Fruit fly (Drosophila melanogaster) whole organism, embryonic: Measurements from ENCODE around the gene CG6749.

Experiments used
- ATbp ChIP-seq: fragments of 200-800 bp; sonication (Bioruptor generic); optimal IDR thresholded peaks from 2 replicates; lab custom pipeline; 2017; ENCODE audit warnings: missing biosample characterization, mild to moderate bottlenecking, missing genetic modification characterization, missing genetic modification reagents
- Aef1 ChIP-seq: fragments of 200-800 bp; sonication (Bioruptor generic); IDR thresholded peaks from 3 replicates; pipeline ENCODE4 v1.3.6; 2022; ENCODE audit warnings: missing biosample characterization, missing genetic modification characterization
- BEAF-32 ChIP-seq: fragments of 200-800 bp; sonication (Bioruptor generic); optimal IDR thresholded peaks from 3 replicates; lab custom pipeline; 2017; ENCODE audit warnings: missing biosample characterization, missing genetic modification characterization, mild to moderate bottlenecking, moderate library complexity, missing genetic modification reagents
- Bdp1 ChIP-seq: fragments of 200-800 bp; sonication (Bioruptor generic); optimal IDR thresholded peaks from 3 replicates; lab custom pipeline; 2016; ENCODE audit warnings: missing biosample characterization, missing genetic modification characterization
- CG10267 ChIP-seq: fragments of 200-800 bp; sonication (Bioruptor generic); optimal IDR thresholded peaks from 2 replicates; lab custom pipeline; 2018; ENCODE audit warnings: missing biosample characterization, mild to moderate bottlenecking, missing genetic modification characterization, moderate library complexity
- CG11093 ChIP-seq: fragments of 200-800 bp; sonication (Bioruptor generic); IDR thresholded peaks from 3 replicates; pipeline ENCODE4 v1.3.6; 2022; ENCODE audit warnings: missing biosample characterization, missing genetic modification characterization
- CG11560 ChIP-seq: fragments of 200-800 bp; sonication (Bioruptor generic); IDR thresholded peaks from 3 replicates; pipeline ENCODE4 v1.3.6; 2022; ENCODE audit warnings: missing biosample characterization, missing genetic modification characterization
- CG14014 ChIP-seq: fragments of 200-800 bp; sonication (Bioruptor generic); IDR thresholded peaks from 2 replicates; pipeline ENCODE4 v1.3.6; 2022; ENCODE audit warnings: missing biosample characterization, missing genetic modification characterization
- CG14860 ChIP-seq: fragments of 200-800 bp; sonication (Bioruptor generic); IDR thresholded peaks from 3 replicates; pipeline ENCODE4 v1.3.6; 2022; ENCODE audit warnings: missing biosample characterization, missing genetic modification characterization; ENCODE audit not compliant: partially characterized antibody
- CG15269 ChIP-seq: fragments of 200-800 bp; sonication (Bioruptor generic); optimal IDR thresholded peaks from 2 replicates; lab custom pipeline; 2018; ENCODE audit warnings: missing biosample characterization, mild to moderate bottlenecking, missing genetic modification characterization, moderate library complexity
- CG15514 ChIP-seq: fragments of 200-800 bp; sonication (Bioruptor generic); optimal IDR thresholded peaks from 3 replicates; lab custom pipeline; 2017; ENCODE audit warnings: missing biosample characterization, missing genetic modification characterization, mild to moderate bottlenecking, moderate library complexity, missing genetic modification reagents
- CG16813 ChIP-seq: fragments of 200-800 bp; sonication (Bioruptor generic); IDR thresholded peaks from 3 replicates; pipeline ENCODE4 v1.3.6; 2022; ENCODE audit warnings: missing biosample characterization, missing genetic modification characterization; ENCODE audit not compliant: partially characterized antibody
- CG16863 ChIP-seq: fragments of 200-800 bp; sonication (Bioruptor generic); optimal IDR thresholded peaks from 3 replicates; lab custom pipeline; 2016; ENCODE audit warnings: missing biosample characterization, missing genetic modification characterization
- CG17829 ChIP-seq: fragments of 200-800 bp; optimal IDR thresholded peaks from 2 replicates; lab custom pipeline; 2019; ENCODE audit warnings: missing biosample characterization, mild to moderate bottlenecking, missing genetic modification characterization, moderate library complexity
- CG2199 ChIP-seq: fragments of 200-800 bp; sonication (Bioruptor generic); IDR thresholded peaks from 3 replicates; pipeline ENCODE4 v1.3.6; 2022; ENCODE audit warnings: missing biosample characterization, missing genetic modification characterization
- CG31224 ChIP-seq: fragments of 200-800 bp; sonication (Bioruptor generic); IDR thresholded peaks from 2 replicates; pipeline ENCODE4 v1.3.6; 2022; ENCODE audit warnings: missing biosample characterization, missing genetic modification characterization
- CG34422 ChIP-seq: fragments of 200-800 bp; sonication (Bioruptor generic); IDR thresholded peaks from 3 replicates; pipeline ENCODE4 v1.3.6; 2022; ENCODE audit warnings: missing biosample characterization, missing genetic modification characterization
- CG4404 ChIP-seq: fragments of 200-800 bp; sonication (Bioruptor generic); IDR thresholded peaks from 2 replicates; pipeline ENCODE4 v1.3.6; 2022; ENCODE audit warnings: missing biosample characterization, missing genetic modification characterization
- CG5245 ChIP-seq: fragments of 200-800 bp; sonication (Bioruptor generic); optimal IDR thresholded peaks from 3 replicates; lab custom pipeline; 2016; ENCODE audit warnings: missing biosample characterization, missing genetic modification characterization
- CG6689 ChIP-seq: fragments of 200-800 bp; sonication (Bioruptor generic); IDR thresholded peaks from 2 replicates; pipeline ENCODE4 v1.3.6; 2022; ENCODE audit warnings: missing biosample characterization, missing genetic modification characterization
- CG7556 ChIP-seq: fragments of 200-800 bp; sonication (Bioruptor generic); optimal IDR thresholded peaks from 2 replicates; lab custom pipeline; 2017; ENCODE audit warnings: missing biosample characterization, mild to moderate bottlenecking, missing genetic modification characterization
- CG7839 ChIP-seq: fragments of 200-800 bp; sonication (Bioruptor generic); optimal IDR thresholded peaks from 3 replicates; lab custom pipeline; 2018; ENCODE audit warnings: missing biosample characterization, mild to moderate bottlenecking, missing genetic modification characterization, moderate library complexity
- CTCF ChIP-seq: fragments of 200-800 bp; sonication (Bioruptor generic); optimal IDR thresholded peaks from 2 replicates; lab custom pipeline; 2017; ENCODE audit warnings: missing biosample characterization, mild to moderate bottlenecking, missing genetic modification characterization, moderate library complexity
- CkIIα-i1 ChIP-seq: fragments of 200-800 bp; sonication (Bioruptor generic); IDR thresholded peaks from 2 replicates; pipeline ENCODE4 v1.3.6; 2022; ENCODE audit warnings: missing biosample characterization, missing genetic modification characterization
- Doc3 ChIP-seq: fragments of 200-800 bp; sonication (Bioruptor generic); IDR thresholded peaks from 3 replicates; pipeline ENCODE4 v1.3.6; 2022; ENCODE audit warnings: missing biosample characterization, missing genetic modification characterization; ENCODE audit not compliant: partially characterized antibody
- Elba2 ChIP-seq: fragments of 200-800 bp; sonication (Bioruptor generic); optimal IDR thresholded peaks from 3 replicates; lab custom pipeline; 2016; ENCODE audit warnings: missing biosample characterization, missing genetic modification characterization
- HLH4C ChIP-seq: fragments of 200-800 bp; sonication (Bioruptor generic); IDR thresholded peaks from 3 replicates; pipeline ENCODE4 v1.3.6; 2022; ENCODE audit warnings: missing biosample characterization, missing genetic modification characterization; ENCODE audit not compliant: partially characterized antibody
- Lpt ChIP-seq: fragments of >200 bp; optimal IDR thresholded peaks from 2 replicates; lab custom pipeline; 2018; ENCODE audit warnings: missing biosample characterization, missing genetic modification characterization
- Myb ChIP-seq: fragments of 200-800 bp; sonication (Bioruptor generic); optimal IDR thresholded peaks from 2 replicates; lab custom pipeline; 2016; ENCODE audit warnings: missing biosample characterization, missing genetic modification characterization
- Nf-YC ChIP-seq: fragments of 200-800 bp; optimal IDR thresholded peaks from 3 replicates; lab custom pipeline; 2019; ENCODE audit warnings: missing biosample characterization, mild to moderate bottlenecking, missing genetic modification characterization, moderate library complexity
- Sry-β ChIP-seq: fragments of 200-800 bp; sonication (Bioruptor generic); optimal IDR thresholded peaks from 2 replicates; lab custom pipeline; 2018; ENCODE audit warnings: missing biosample characterization, mild to moderate bottlenecking, missing genetic modification characterization, moderate library complexity
- ab ChIP-seq: fragments of 200-800 bp; sonication (Bioruptor generic); optimal IDR thresholded peaks from 2 replicates; lab custom pipeline; 2016; ENCODE audit warnings: missing biosample characterization, missing genetic modification characterization
- amos ChIP-seq: fragments of 200-800 bp; sonication (Bioruptor generic); IDR thresholded peaks from 2 replicates; pipeline ENCODE4 v1.3.6; 2022; ENCODE audit warnings: missing biosample characterization, missing genetic modification characterization; ENCODE audit not compliant: partially characterized antibody
- ato ChIP-seq: fragments of 200-800 bp; sonication (Bioruptor generic); IDR thresholded peaks from 2 replicates; pipeline ENCODE4 v1.3.6; 2022; ENCODE audit warnings: missing biosample characterization, missing genetic modification characterization; ENCODE audit not compliant: partially characterized antibody
- bsh ChIP-seq, 2 experiments: fragments of 200-800 bp; sonication (Bioruptor generic); optimal IDR thresholded peaks; 2 replicates each; lab custom pipeline; 2017 to 2018; ENCODE audit warnings: mild to moderate bottlenecking in 2 of 2, missing biosample characterization in 2 of 2, missing genetic modification characterization in 2 of 2, moderate library complexity in 1 of 2
- cato ChIP-seq: fragments of 200-800 bp; sonication (Bioruptor generic); optimal IDR thresholded peaks from 2 replicates; lab custom pipeline; 2016; ENCODE audit warnings: missing biosample characterization, missing genetic modification characterization, borderline replicate concordance
- esg ChIP-seq: fragments of 200-800 bp; sonication (Bioruptor generic); conservative IDR thresholded peaks from 2 replicates; pipeline ENCODE4 v1.3.6; 2022; ENCODE audit warnings: missing biosample characterization, missing genetic modification characterization
- gce ChIP-seq: fragments of 200-800 bp; sonication (Bioruptor generic); IDR thresholded peaks from 3 replicates; pipeline ENCODE4 v1.3.6; 2022; ENCODE audit warnings: missing biosample characterization, missing genetic modification characterization
- hb ChIP-seq: fragments of 200-800 bp; sonication (Bioruptor generic); IDR thresholded peaks from 3 replicates; pipeline ENCODE4 v1.3.6; 2022; ENCODE audit warnings: missing biosample characterization, missing genetic modification characterization; ENCODE audit not compliant: partially characterized antibody
- insv ChIP-seq, 2 experiments: fragments of 200-800 bp; sonication (Bioruptor generic); optimal IDR thresholded peaks; 3 replicates each; lab custom pipeline; 2016 to 2018; ENCODE audit warnings: missing biosample characterization in 2 of 2, missing genetic modification characterization in 2 of 2
- jigr1 ChIP-seq: fragments of 200-800 bp; sonication (Bioruptor generic); IDR thresholded peaks from 3 replicates; pipeline ENCODE4 v1.3.6; 2022; ENCODE audit warnings: missing biosample characterization, missing genetic modification characterization
- phol ChIP-seq: fragments of 200-800 bp; sonication (Bioruptor generic); optimal IDR thresholded peaks from 3 replicates; lab custom pipeline; 2018; ENCODE audit warnings: missing biosample characterization, mild to moderate bottlenecking, missing genetic modification characterization, moderate library complexity
- ranshi ChIP-seq: fragments of 200-800 bp; sonication (Bioruptor generic); IDR thresholded peaks from 2 replicates; pipeline ENCODE4 v1.3.6; 2022; ENCODE audit warnings: missing biosample characterization, missing genetic modification characterization
- repo ChIP-seq: fragments of 200-800 bp; sonication (Bioruptor generic); optimal IDR thresholded peaks from 2 replicates; lab custom pipeline; 2016; ENCODE audit warnings: missing biosample characterization, missing genetic modification characterization
- schlank ChIP-seq: fragments of 200-800 bp; sonication (Bioruptor generic); optimal IDR thresholded peaks from 2 replicates; lab custom pipeline; 2018; ENCODE audit warnings: missing biosample characterization, mild to moderate bottlenecking, missing genetic modification characterization
- sd ChIP-seq: fragments of 200-800 bp; sonication (Bioruptor generic); optimal IDR thresholded peaks from 3 replicates; lab custom pipeline; 2018; ENCODE audit warnings: missing biosample characterization, mild to moderate bottlenecking, missing genetic modification characterization, moderate library complexity
- sens ChIP-seq: fragments of 200-800 bp; sonication (Bioruptor generic); peaks from one replicate; lab custom pipeline; 2016; ENCODE audit warnings: missing biosample characterization, missing genetic modification characterization
- sim ChIP-seq: fragments of 200-800 bp; sonication (Bioruptor generic); IDR thresholded peaks from 2 replicates; pipeline ENCODE4 v1.3.6; 2022; ENCODE audit warnings: missing biosample characterization, missing genetic modification characterization
- sna ChIP-seq: fragments of 200-800 bp; sonication (Bioruptor generic); IDR thresholded peaks from 2 replicates; pipeline ENCODE4 v1.3.6; 2022; ENCODE audit warnings: missing biosample characterization, missing genetic modification characterization; ENCODE audit not compliant: partially characterized antibody
- zen ChIP-seq: fragments of 200-800 bp; sonication (Bioruptor generic); optimal IDR thresholded peaks from 3 replicates; lab custom pipeline; 2018; ENCODE audit warnings: missing biosample characterization, mild to moderate bottlenecking, missing genetic modification characterization, moderate library complexity

Gene CG6749

DNA sequence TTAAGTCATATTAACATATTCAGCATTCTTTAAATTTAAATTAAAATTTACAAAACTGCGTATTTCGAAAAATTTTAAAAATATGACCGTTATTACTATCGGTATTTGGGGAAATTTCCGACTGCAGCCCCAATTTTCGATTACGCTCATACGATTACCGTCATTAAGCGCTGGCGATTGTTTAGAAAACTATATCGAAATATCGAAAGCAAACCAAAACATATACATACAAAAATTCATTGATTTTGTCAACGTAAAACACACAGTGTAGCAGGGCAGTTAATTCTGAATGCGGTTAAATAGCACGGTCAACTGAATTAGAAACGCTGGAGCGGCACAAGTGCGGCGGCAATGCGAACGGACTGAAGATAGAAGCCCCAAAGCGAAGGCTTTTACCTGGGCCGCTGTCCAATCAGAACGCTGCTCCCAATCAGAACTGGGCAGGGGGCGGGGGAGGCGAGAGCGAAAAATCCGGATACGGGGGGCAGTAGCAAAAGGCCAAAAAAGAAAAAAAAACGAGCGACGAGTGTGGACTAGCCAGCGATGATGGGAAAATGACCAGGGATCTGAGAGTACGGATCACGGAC is 29.4 kb downstream of the CG6749 start, which contains the start of gene CG16711 (continued):
- TF ChIP-seq Lpt (GFP tag; lab: Kevin White, UChicago), result no peak
- TF ChIP-seq CG4404, result no peak
- TF ChIP-seq CG14014 (GFP tag; lab: Robert Waterston, UW), result no peak
- TF ChIP-seq esg (GFP tag; lab: Robert Waterston, UW), result no peak
- TF ChIP-seq CG7556 (GFP tag; lab: Kevin White, UChicago), result no peak
- no peak for TF ChIP-seq ATbp
- TF ChIP-seq CTCF (GFP tag; lab: Kevin White, UChicago), result no peak
- no peak for TF ChIP-seq cato (GFP tag; lab: Kevin White, UChicago)
- no peak for TF ChIP-seq CG16863
- no peak for TF ChIP-seq sim
- peak; percentile 86 for TF ChIP-seq sens (GFP tag; lab: Kevin White, UChicago)
- no peak for TF ChIP-seq Aef1
- TF ChIP-seq Nf-YC, result peak; percentile 97
- no peak for TF ChIP-seq CG11093 (GFP tag; lab: Robert Waterston, UW)
- no peak for TF ChIP-seq jigr1 (GFP tag; lab: Robert Waterston, UW)
- peak; percentile 90 for TF ChIP-seq sna (GFP tag; lab: Robert Waterston, UW)
- TF ChIP-seq Bdp1 (GFP tag; lab: Kevin White, UChicago), result no peak
- TF ChIP-seq CG6689 (GFP tag; lab: Robert Waterston, UW), result no peak
- no peak for TF ChIP-seq CG5245 (GFP tag; lab: Kevin White, UChicago)
- peak; percentile 17 for TF ChIP-seq CG17829 (tag; lab: Kevin White, UChicago)
- TF ChIP-seq CG34422 (GFP tag; lab: Robert Waterston, UW), result 0 out of 3 replicates have a peak, but pooled peaks have one; percentile 24
- peak; percentile 93 for TF ChIP-seq hb
- TF ChIP-seq HLH4C (GFP tag; lab: Robert Waterston, UW), result peak; percentile 96
- no peak for TF ChIP-seq CG31224 (GFP tag; lab: Robert Waterston, UW)
- no peak for TF ChIP-seq Sry-β
- peak; percentile 93 for TF ChIP-seq ato
- TF ChIP-seq phol (tag; lab: Kevin White, UChicago), result peak; percentile 11
- TF ChIP-seq sd (tag; lab: Kevin White, UChicago), result no peak
- TF ChIP-seq Elba2 (GFP tag; lab: Kevin White, UChicago), result peak; percentile 40
- peak; percentile 87 for TF ChIP-seq CG16813 (GFP tag; lab: Robert Waterston, UW)
- TF ChIP-seq CG2199 (GFP tag; lab: Robert Waterston, UW), result no peak
- no peak for TF ChIP-seq CkIIα-i1 (GFP tag; lab: Robert Waterston, UW)
- TF ChIP-seq Doc3 (GFP tag; lab: Robert Waterston, UW), result peak; percentile 89
- peak; percentile 87 for TF ChIP-seq BEAF-32 (GFP tag; lab: Kevin White, UChicago)
- peak; percentile 90 for TF ChIP-seq CG14860 (GFP tag; lab: Robert Waterston, UW)
- TF ChIP-seq CG15514 (GFP tag; lab: Kevin White, UChicago), result peak; percentile 45
- peak; percentile 40 for TF ChIP-seq CG10267
- no peak for TF ChIP-seq repo (GFP tag; lab: Kevin White, UChicago)
- TF ChIP-seq insv (GFP tag; optimal IDR thresholded peaks at IDR 0.05; lab: Kevin White, UChicago), result peak; percentile 62 to 91
- TF ChIP-seq CG15269 (tag; lab: Kevin White, UChicago), result no peak
- no peak for TF ChIP-seq CG7839 (tag; lab: Kevin White, UChicago)
- TF ChIP-seq ranshi (GFP tag; lab: Robert Waterston, UW), result no peak
- no peak for TF ChIP-seq ab (GFP tag; lab: Kevin White, UChicago)
- TF ChIP-seq gce (GFP tag; lab: Robert Waterston, UW), result no peak
- peak; percentile 21 for TF ChIP-seq zen (tag; lab: Kevin White, UChicago)
- no peak for TF ChIP-seq schlank (tag; lab: Kevin White, UChicago)
- TF ChIP-seq CG11560 (tag; lab: Robert Waterston, UW), result no peak
- peak; percentile 95 for TF ChIP-seq Myb
- TF ChIP-seq bsh (GFP tag; optimal IDR thresholded peaks at IDR 0.05; lab: Kevin White, UChicago), result no peak
- TF ChIP-seq amos, result peak; percentile 95; the same call in 1 of the 2 replicates
